Fruit fly (Drosophila melanogaster): ENCODE data around the gene CG45122.
A peak's percentile ranks its signal among the peaks of the same experiment; 100 is the strongest.

Gene CG45122

dm6 chr3R:13068022-13068421 lies 24.1 kb downstream of the CG45122 start (continued):
- TF ChIP-seq CG2202 (tag; optimal IDR thresholded peaks at IDR 0.05) (peak; percentile 93), sr (GFP tag; IDR thresholded peaks at IDR 0.05) (peak; percentile 77), sob (GFP tag; IDR thresholded peaks at IDR 0.05) (peak; percentile 77), CG32772 (GFP tag; IDR thresholded peaks at IDR 0.05) (no peak), sc (optimal IDR thresholded peaks at IDR 0.05) (no peak), sc (GFP tag; optimal IDR thresholded peaks at IDR 0.05) (peak; percentile 93), CG8089 (GFP tag; optimal IDR thresholded peaks at IDR 0.05) (peak; percentile 81), corto (GFP tag; optimal IDR thresholded peaks at IDR 0.05) (no peak), jigr1 (GFP tag; IDR thresholded peaks at IDR 0.05) (no peak), phol (tag; optimal IDR thresholded peaks at IDR 0.05) (peak; percentile 78), crc (GFP tag; optimal IDR thresholded peaks at IDR 0.05) (peak; percentile 62), Ssrp (tag; optimal IDR thresholded peaks at IDR 0.05) (no peak), hkb (optimal IDR thresholded peaks at IDR 0.05) (no peak), hkb (GFP tag; IDR thresholded peaks at IDR 0.05) (peak; percentile 90), dm (GFP tag; optimal IDR thresholded peaks at IDR 0.05) (peak; percentile 1), CG3995 (GFP tag; optimal IDR thresholded peaks at IDR 0.05) (peak; percentile 50), lilli (GFP tag; optimal IDR thresholded peaks at IDR 0.05) (peak; percentile 35), hth (optimal IDR thresholded peaks at IDR 0.05) (no peak), Lim3 (GFP tag; IDR thresholded peaks at IDR 0.05) (no peak), CG2875 (GFP tag; optimal IDR thresholded peaks at IDR 0.05) (peak; percentile 97), CG7987 (GFP tag; optimal IDR thresholded peaks at IDR 0.05) (peak; percentile 98), CG3407 (GFP tag; optimal IDR thresholded peaks at IDR 0.05) (peak; percentile 97), CG1529 (GFP tag; optimal IDR thresholded peaks at IDR 0.05) (peak; percentile 90), CG8944 (GFP tag; optimal IDR thresholded peaks at IDR 0.05) (peak; percentile 67), oc (tag; optimal IDR thresholded peaks at IDR 0.05) (peak; percentile 96), eyg (GFP tag; optimal IDR thresholded peaks at IDR 0.05) (peak; percentile 66), Hsf (GFP tag; optimal IDR thresholded peaks at IDR 0.05) (peak; percentile 64), onecut (GFP tag; IDR thresholded peaks at IDR 0.05) (peak; percentile 85), CG31388 (GFP tag; optimal IDR thresholded peaks at IDR 0.05) (peak; percentile 44), amos (GFP tag; IDR thresholded peaks at IDR 0.05; ENCODE audit: partially characterized antibody) (no peak), sisA (GFP tag; IDR thresholded peaks at IDR 0.05) (peak; percentile 27; the same call in 1 of the 2 replicates), aop (GFP tag; IDR thresholded peaks at IDR 0.05) (no peak), salm (tag; optimal IDR thresholded peaks at IDR 0.05) (peak; percentile 94), tup (GFP tag; optimal IDR thresholded peaks at IDR 0.05) (peak; percentile 57), CoRest (tag; optimal IDR thresholded peaks at IDR 0.05) (peak; percentile 86), nau (GFP tag; optimal IDR thresholded peaks at IDR 0.05) (peak; percentile 97), cad (GFP tag; optimal IDR thresholded peaks at IDR 0.05) (no peak), dimm (GFP tag; IDR thresholded peaks at IDR 0.05) (peak; percentile 39; the same call in 1 of the 2 replicates), run (tag; optimal IDR thresholded peaks at IDR 0.05) (peak; percentile 82), ken (GFP tag; IDR thresholded peaks at IDR 0.05) (peak; percentile 64; the same call in 1 of the 3 replicates), CG11695 (GFP tag; IDR thresholded peaks at IDR 0.05) (peak; percentile 34; the same call in 1 of the 3 replicates), CG17568 (GFP tag; optimal IDR thresholded peaks at IDR 0.05) (peak; percentile 91), CG10654 (GFP tag; optimal IDR thresholded peaks at IDR 0.05) (peak; percentile 88), prd (optimal IDR thresholded peaks at IDR 0.05) (no peak), prd (GFP tag; IDR thresholded peaks at IDR 0.05) (no peak), CG3065 (GFP tag; optimal IDR thresholded peaks at IDR 0.05) (peak; percentile 73), CG13424 (tag; optimal IDR thresholded peaks at IDR 0.05) (peak; percentile 78), CG34422 (GFP tag; IDR thresholded peaks at IDR 0.05) (0 out of 3 replicates have a peak, but pooled peaks have one; percentile 21), CG31365 (tag; optimal IDR thresholded peaks at IDR 0.05) (peak; percentile 84), gcm (GFP tag; optimal IDR thresholded peaks at IDR 0.05) (peak; percentile 95), Dek (tag; optimal IDR thresholded peaks at IDR 0.05) (peak; percentile 85), fu2 (GFP tag; optimal IDR thresholded peaks at IDR 0.05) (no peak), CG33557 (GFP tag; optimal IDR thresholded peaks at IDR 0.05) (peak; percentile 92)
